Worm (Caenorhabditis elegans): ENCODE results near the gene col-73.

The col-73 gene

ce11 chrII:4885976-4886375 lies 13.0 kb upstream of the col-73 start, which contains the start of gene R05F9.7:
R05F9.7 (plus strand) TSS chrII:4886276.
- TF ChIP-seq ama-1 (optimal IDR thresholded peaks at IDR 0.05) (no peak), unc-55 (GFP tag; optimal IDR thresholded peaks at IDR 0.05) (no peak), ceh-48 (tag; optimal IDR thresholded peaks at IDR 0.05) (no peak), gmeb-2 (tag; optimal IDR thresholded peaks at IDR 0.05) (no peak), tbx-2 (tag; optimal IDR thresholded peaks at IDR 0.05) (no peak), sox-4 (tag; optimal IDR thresholded peaks at IDR 0.05) (no peak)

ce11 chrII:4884403-4884802 lies 11.5 kb upstream of the col-73 start:
- TF ChIP-seq unc-3 (GFP tag; conservative IDR thresholded peaks at IDR 0.05) (no peak), unc-3 (tag; optimal IDR thresholded peaks at IDR 0.05) (no peak), nhr-11 (tag; optimal IDR thresholded peaks at IDR 0.05) (no peak), ceh-18 (tag; optimal IDR thresholded peaks at IDR 0.05) (no peak), ceh-24 (tag; optimal IDR thresholded peaks at IDR 0.05) (no peak), K09A11.1 (tag; optimal IDR thresholded peaks at IDR 0.05; ENCODE audit: insufficient read depth) (no peak), ceh-45 (GFP tag; IDR thresholded peaks at IDR 0.05) (no peak), F13H6.1 (tag; optimal IDR thresholded peaks at IDR 0.05) (no peak), eyg-1 (tag; optimal IDR thresholded peaks at IDR 0.05) (no peak), ceh-48 (tag; optimal IDR thresholded peaks at IDR 0.05) (no peak), ttx-3 (tag; optimal IDR thresholded peaks at IDR 0.05) (no peak), ets-4 (tag; optimal IDR thresholded peaks at IDR 0.05) (no peak), ceh-30 (tag; optimal IDR thresholded peaks at IDR 0.05) (no peak), hlh-13 (GFP tag; optimal IDR thresholded peaks at IDR 0.05) (no peak), dmd-4 (tag; optimal IDR thresholded peaks at IDR 0.05; ENCODE audit: borderline replicate concordance) (no peak), ama-1 (optimal IDR thresholded peaks at IDR 0.05) (no peak), nhr-232 (tag; optimal IDR thresholded peaks at IDR 0.05) (no peak), elt-2 (tag; optimal IDR thresholded peaks at IDR 0.05) (no peak), fkh-10 (GFP tag; optimal IDR thresholded peaks at IDR 0.05) (no peak)

DNA sequence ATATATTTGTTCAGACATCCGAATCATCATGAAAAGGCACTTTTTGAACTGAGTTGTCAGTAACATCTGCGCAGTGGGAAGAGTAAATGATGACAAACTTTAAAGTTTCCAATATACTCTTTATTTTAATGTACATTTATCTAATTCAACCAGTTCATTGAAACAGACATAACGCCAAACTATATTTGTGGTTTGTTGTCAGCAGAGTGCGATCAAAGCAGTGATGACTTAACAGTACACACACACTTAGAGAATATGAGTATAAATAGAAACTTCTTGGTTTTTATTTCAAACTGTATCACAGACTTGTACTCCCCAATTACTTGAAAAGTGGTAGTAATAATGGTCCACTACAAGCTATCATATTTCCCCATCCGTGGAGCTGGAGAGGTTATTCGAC lies 10.5 kb upstream of the col-73 start, which contains the start of gene gst-8:
Gene gst-8, plus strand, starts transcription at position 301 of the 400 bp plus-strand sequence.
- TF ChIP-seq ceh-19 (GFP tag; optimal IDR thresholded peaks at IDR 0.05) (no peak), ama-1 (optimal IDR thresholded peaks at IDR 0.05) (no peak)

ce11 chrII:4882498-4882897 lies 9.6 kb upstream of the col-73 start:
- TF ChIP-seq pat-9 (tag; optimal IDR thresholded peaks at IDR 0.05) (no peak), ets-4 (tag; optimal IDR thresholded peaks at IDR 0.05) (no peak), eyg-1 (tag; optimal IDR thresholded peaks at IDR 0.05) (no peak), ceh-45 (GFP tag; IDR thresholded peaks at IDR 0.05) (no peak), pros-1 (tag; optimal IDR thresholded peaks at IDR 0.05) (no peak), che-1 (tag; optimal IDR thresholded peaks at IDR 0.05) (no peak), hlh-30 (tag; optimal IDR thresholded peaks at IDR 0.05; ENCODE audit: insufficient read depth) (no peak), ceh-18 (tag; optimal IDR thresholded peaks at IDR 0.05) (no peak), tbx-2 (tag; optimal IDR thresholded peaks at IDR 0.05) (no peak), ceh-6 (GFP tag; optimal IDR thresholded peaks at IDR 0.05) (no peak), hlh-13 (GFP tag; optimal IDR thresholded peaks at IDR 0.05) (no peak), npax-4 (tag; optimal IDR thresholded peaks at IDR 0.05) (no peak), ceh-31 (tag; optimal IDR thresholded peaks at IDR 0.05) (no peak), ceh-2 (tag; optimal IDR thresholded peaks at IDR 0.05) (no peak), fkh-6 (tag; optimal IDR thresholded peaks at IDR 0.05) (no peak), gmeb-2 (tag; optimal IDR thresholded peaks at IDR 0.05) (no peak), nhr-11 (tag; optimal IDR thresholded peaks at IDR 0.05) (no peak), rnt-1 (tag; optimal IDR thresholded peaks at IDR 0.05) (no peak), lin-11 (tag; optimal IDR thresholded peaks at IDR 0.05) (no peak)

DNA sequence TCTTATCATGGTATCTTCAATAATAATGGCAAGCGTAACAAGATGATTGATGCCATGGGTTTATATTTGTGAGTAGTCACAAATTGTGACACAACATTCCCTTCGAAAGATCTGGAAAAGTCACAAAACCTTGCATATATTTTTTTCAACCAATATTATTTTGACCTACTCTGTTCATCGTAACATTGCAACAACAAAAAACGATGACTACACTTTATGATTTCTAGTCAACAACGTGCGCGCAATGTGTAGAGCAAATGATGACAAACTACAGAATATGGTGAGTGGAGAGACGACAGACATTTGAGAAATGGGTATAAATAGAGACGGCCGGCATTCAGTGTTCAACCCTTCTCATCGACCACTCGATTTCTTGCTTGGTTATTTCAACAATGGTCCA lies 8.8 kb upstream of the col-73 start, which contains the start of gene gst-7:
Gene gst-7, plus strand, starts transcription at position 336 of the 400 bp plus-strand sequence.
- TF ChIP-seq elt-2 (tag; optimal IDR thresholded peaks at IDR 0.05) (peak; percentile 59), ceh-48 (tag; optimal IDR thresholded peaks at IDR 0.05) (no peak)

Data from whole organism, late embryonic.